Fruit fly (Drosophila melanogaster) whole organism, embryonic: Measurements from ENCODE around the gene CG32074.
A peak's percentile ranks its signal among the peaks of the same experiment; 100 is the strongest.

Source experiments
- Atf-2 ChIP-seq: fragments of 200-800 bp; sonication (Bioruptor generic); optimal IDR thresholded peaks from 2 replicates; lab custom pipeline; 2016; ENCODE audit warnings: missing biosample characterization, missing genetic modification characterization
- CG10147 ChIP-seq: fragments of 200-800 bp; sonication (Bioruptor generic); optimal IDR thresholded peaks from 2 replicates; lab custom pipeline; 2019; ENCODE audit warnings: missing biosample characterization, mild to moderate bottlenecking, missing genetic modification characterization, moderate library complexity
- CG10431 ChIP-seq: fragments of 200-800 bp; sonication (Bioruptor generic); optimal IDR thresholded peaks from 3 replicates; lab custom pipeline; 2018; ENCODE audit warnings: missing biosample characterization, mild to moderate bottlenecking, missing genetic modification characterization
- CG11723 ChIP-seq: fragments of 200-800 bp; sonication (Bioruptor generic); optimal IDR thresholded peaks from 2 replicates; lab custom pipeline; 2017; ENCODE audit warnings: missing biosample characterization, mild to moderate bottlenecking, missing genetic modification characterization
- CG1233 ChIP-seq: fragments of 200-800 bp; sonication (Bioruptor generic); optimal IDR thresholded peaks from 4 replicates; lab custom pipeline; 2018; ENCODE audit warnings: missing biosample characterization, mild to moderate bottlenecking, missing genetic modification characterization
- CG12769 ChIP-seq: fragments of 200-800 bp; sonication (Bioruptor generic); optimal IDR thresholded peaks from 2 replicates; lab custom pipeline; 2019; ENCODE audit warnings: missing biosample characterization, mild to moderate bottlenecking, missing genetic modification characterization, moderate library complexity
- CG13123 ChIP-seq: fragments of 200-800 bp; sonication (Bioruptor generic); optimal IDR thresholded peaks from 2 replicates; lab custom pipeline; 2016; ENCODE audit warnings: missing biosample characterization, missing genetic modification characterization
- CG13296 ChIP-seq: fragments of 200-800 bp; sonication (Bioruptor generic); optimal IDR thresholded peaks from 3 replicates; lab custom pipeline; 2018; ENCODE audit warnings: missing biosample characterization, mild to moderate bottlenecking, missing genetic modification characterization
- CG2129 ChIP-seq: fragments of 200-800 bp; sonication (Bioruptor generic); IDR thresholded peaks from 2 replicates; pipeline ENCODE4 v1.3.6; 2022; ENCODE audit warnings: missing biosample characterization, missing genetic modification characterization; ENCODE audit not compliant: partially characterized antibody
- CG30431 ChIP-seq: fragments of 200-800 bp; sonication (Bioruptor generic); optimal IDR thresholded peaks from 2 replicates; lab custom pipeline; 2017; ENCODE audit warnings: missing biosample characterization, missing genetic modification characterization
- CG3065 ChIP-seq: fragments of 200-800 bp; sonication (Bioruptor generic); optimal IDR thresholded peaks from 2 replicates; lab custom pipeline; 2016; ENCODE audit warnings: missing biosample characterization, missing genetic modification characterization
- CG31365 ChIP-seq: fragments of 200-800 bp; sonication (Bioruptor generic); optimal IDR thresholded peaks from 2 replicates; lab custom pipeline; 2018; ENCODE audit warnings: missing biosample characterization, mild to moderate bottlenecking, missing genetic modification characterization
- CG33557 ChIP-seq: fragments of 200-800 bp; sonication (Bioruptor generic); optimal IDR thresholded peaks from 2 replicates; lab custom pipeline; 2019; ENCODE audit warnings: missing biosample characterization, mild to moderate bottlenecking, missing genetic modification characterization, moderate library complexity
- CG3838 ChIP-seq: fragments of 200-800 bp; sonication (Bioruptor generic); optimal IDR thresholded peaks from 3 replicates; lab custom pipeline; 2016; ENCODE audit warnings: missing biosample characterization, missing genetic modification characterization
- CG3995 ChIP-seq: fragments of 200-800 bp; sonication (Bioruptor generic); optimal IDR thresholded peaks from 3 replicates; lab custom pipeline; 2016; ENCODE audit warnings: missing biosample characterization, missing genetic modification characterization
- CG42726 ChIP-seq: fragments of 200-800 bp; sonication (Bioruptor generic); IDR thresholded peaks from 2 replicates; pipeline ENCODE4 v1.3.6; 2022; ENCODE audit warnings: missing biosample characterization, missing genetic modification characterization; ENCODE audit not compliant: partially characterized antibody
- CG5180 ChIP-seq: fragments of 200-800 bp; sonication (Bioruptor generic); optimal IDR thresholded peaks from 3 replicates; lab custom pipeline; 2017; ENCODE audit warnings: missing biosample characterization, missing genetic modification characterization, mild to moderate bottlenecking, moderate library complexity, missing genetic modification reagents
- CG6654 ChIP-seq: fragments of 200-800 bp; sonication (Bioruptor generic); optimal IDR thresholded peaks from 2 replicates; lab custom pipeline; 2017; ENCODE audit warnings: missing biosample characterization, mild to moderate bottlenecking, missing genetic modification characterization
- CG6765 ChIP-seq: fragments of 200-800 bp; sonication (Bioruptor generic); optimal IDR thresholded peaks from 3 replicates; lab custom pipeline; 2017; ENCODE audit warnings: missing biosample characterization, mild to moderate bottlenecking, missing genetic modification characterization
- CG6791 ChIP-seq: fragments of 200-800 bp; sonication (Bioruptor generic); IDR thresholded peaks from 3 replicates; pipeline ENCODE4 v1.3.6; 2022; ENCODE audit warnings: missing biosample characterization, missing genetic modification characterization; ENCODE audit not compliant: partially characterized antibody
- CG7928 ChIP-seq: fragments of 200-800 bp; sonication (Bioruptor generic); optimal IDR thresholded peaks from 2 replicates; lab custom pipeline; 2017; ENCODE audit warnings: missing biosample characterization, mild to moderate bottlenecking, missing genetic modification characterization
- CG9215 ChIP-seq: fragments of 200-800 bp; sonication (Bioruptor generic); IDR thresholded peaks from 2 replicates; pipeline ENCODE4 v1.3.6; 2022; ENCODE audit warnings: missing biosample characterization, missing genetic modification characterization
- CG9817 ChIP-seq: fragments of 200-800 bp; sonication (Bioruptor generic); optimal IDR thresholded peaks from 2 replicates; lab custom pipeline; 2018; ENCODE audit warnings: missing biosample characterization, mild to moderate bottlenecking, missing genetic modification characterization, moderate library complexity
- CoRest ChIP-seq: fragments of 200-800 bp; sonication (Bioruptor generic); optimal IDR thresholded peaks from 3 replicates; lab custom pipeline; 2018; ENCODE audit warnings: missing biosample characterization, mild to moderate bottlenecking, missing genetic modification characterization, moderate library complexity
- HLH54F ChIP-seq: fragments of 200-800 bp; sonication (Bioruptor generic); optimal IDR thresholded peaks from 3 replicates; lab custom pipeline; 2016; ENCODE audit warnings: missing biosample characterization, missing genetic modification characterization
- Kr ChIP-seq: fragments of 200-800 bp; sonication (Bioruptor generic); optimal IDR thresholded peaks from 2 replicates; lab custom pipeline; 2017; ENCODE audit warnings: missing biosample characterization, mild to moderate bottlenecking, missing genetic modification characterization
- Meics ChIP-seq: fragments of 200-800 bp; sonication (Bioruptor generic); optimal IDR thresholded peaks from 2 replicates; lab custom pipeline; 2017; ENCODE audit warnings: missing biosample characterization, mild to moderate bottlenecking, missing genetic modification characterization
- Oaz ChIP-seq: fragments of 200-800 bp; sonication (Bioruptor generic); IDR thresholded peaks from 2 replicates; pipeline ENCODE4 v1.3.6; 2022; ENCODE audit warnings: missing biosample characterization, missing genetic modification characterization
- Poxn ChIP-seq: fragments of 200-800 bp; sonication (Bioruptor generic); IDR thresholded peaks from 2 replicates; pipeline ENCODE4 v1.3.6; 2022; ENCODE audit warnings: missing biosample characterization, missing genetic modification characterization
- Ssrp ChIP-seq: fragments of 200-800 bp; sonication (Bioruptor generic); optimal IDR thresholded peaks from 2 replicates; lab custom pipeline; 2018; ENCODE audit warnings: missing biosample characterization, mild to moderate bottlenecking, missing genetic modification characterization, moderate library complexity
- Taf1 ChIP-seq: fragments of 200-800 bp; sonication (Bioruptor generic); IDR thresholded peaks from 2 replicates; pipeline ENCODE4 v1.3.6; 2022; ENCODE audit warnings: missing biosample characterization, missing genetic modification characterization
- chinmo ChIP-seq: fragments of 200-800 bp; sonication (Bioruptor generic); IDR thresholded peaks from 4 replicates; pipeline ENCODE4 v1.3.6; 2022; ENCODE audit warnings: missing biosample characterization, missing genetic modification characterization; ENCODE audit not compliant: partially characterized antibody
- ems ChIP-seq: fragments of 200-800 bp; sonication (Bioruptor generic); optimal IDR thresholded peaks from 3 replicates; lab custom pipeline; 2016; ENCODE audit warnings: missing biosample characterization, missing genetic modification characterization
- ewg ChIP-seq: fragments of 200-800 bp; sonication (Bioruptor generic); optimal IDR thresholded peaks from 3 replicates; lab custom pipeline; 2017; ENCODE audit warnings: mild to moderate bottlenecking, missing biosample characterization, missing genetic modification reagents, missing genetic modification characterization
- ftz-f1 ChIP-seq: fragments of 200-800 bp; sonication (Bioruptor generic); optimal IDR thresholded peaks from 2 replicates; lab custom pipeline; 2016; ENCODE audit warnings: missing biosample characterization, missing genetic modification characterization
- insv ChIP-seq, 2 experiments: fragments of 200-800 bp; sonication (Bioruptor generic); optimal IDR thresholded peaks; 3 replicates each; lab custom pipeline; 2016 to 2018; ENCODE audit warnings: missing biosample characterization in 2 of 2, missing genetic modification characterization in 2 of 2
- ken ChIP-seq: fragments of 200-800 bp; sonication (Bioruptor generic); IDR thresholded peaks from 3 replicates; pipeline ENCODE4 v1.3.6; 2022; ENCODE audit warnings: missing biosample characterization, missing genetic modification characterization
- knrl ChIP-seq: fragments of 200-800 bp; sonication (Bioruptor generic); IDR thresholded peaks from 3 replicates; pipeline ENCODE4 v1.3.6; 2022; ENCODE audit warnings: missing biosample characterization, missing genetic modification characterization; ENCODE audit not compliant: partially characterized antibody
- lmd ChIP-seq: fragments of 200-800 bp; sonication (Bioruptor generic); IDR thresholded peaks from 2 replicates; pipeline ENCODE4 v1.3.6; 2022; ENCODE audit warnings: missing biosample characterization, missing genetic modification characterization
- mirr ChIP-seq: fragments of 200-800 bp; sonication (Bioruptor generic); optimal IDR thresholded peaks from 3 replicates; lab custom pipeline; 2018; ENCODE audit warnings: missing biosample characterization, mild to moderate bottlenecking, missing genetic modification characterization
- p53 ChIP-seq: fragments of 200-800 bp; sonication (Bioruptor generic); optimal IDR thresholded peaks from 2 replicates; lab custom pipeline; 2016; ENCODE audit warnings: missing biosample characterization, missing genetic modification characterization
- psq ChIP-seq: fragments of 200-800 bp; sonication (Bioruptor generic); optimal IDR thresholded peaks from 2 replicates; lab custom pipeline; 2017; ENCODE audit warnings: missing biosample characterization, missing genetic modification characterization
- schlank ChIP-seq: fragments of 200-800 bp; sonication (Bioruptor generic); optimal IDR thresholded peaks from 2 replicates; lab custom pipeline; 2018; ENCODE audit warnings: missing biosample characterization, mild to moderate bottlenecking, missing genetic modification characterization
- seq ChIP-seq: fragments of 200-800 bp; sonication (Bioruptor generic); IDR thresholded peaks from 2 replicates; pipeline ENCODE4 v1.3.6; 2022; ENCODE audit warnings: missing biosample characterization, missing genetic modification characterization
- slou ChIP-seq: fragments of 200-800 bp; sonication (Bioruptor generic); optimal IDR thresholded peaks from 3 replicates; lab custom pipeline; 2016; ENCODE audit warnings: missing biosample characterization, missing genetic modification characterization
- sqz ChIP-seq: fragments of 200-800 bp; sonication (Bioruptor generic); optimal IDR thresholded peaks from 3 replicates; lab custom pipeline; 2018; ENCODE audit warnings: missing biosample characterization, mild to moderate bottlenecking, missing genetic modification characterization
- tgo ChIP-seq: fragments of 200-800 bp; sonication (Bioruptor generic); IDR thresholded peaks from 3 replicates; pipeline ENCODE4 v1.3.6; 2022; ENCODE audit warnings: missing biosample characterization, missing genetic modification characterization
- trh ChIP-seq: fragments of 200-800 bp; sonication (Bioruptor generic); optimal IDR thresholded peaks from 2 replicates; lab custom pipeline; 2016; ENCODE audit warnings: missing biosample characterization, missing genetic modification characterization
- twi ChIP-seq: fragments of 200-800 bp; optimal IDR thresholded peaks from 2 replicates; lab custom pipeline; 2019; ENCODE audit warnings: missing biosample characterization, mild to moderate bottlenecking, missing genetic modification characterization, moderate library complexity

The CG32074 gene

dm6 chr3L:11097982-11098663 is 34.0 kb downstream of the CG32074 start, which contains the start of the genes Irbp18 and APP-BP1 (continued):
- TF ChIP-seq lmd (GFP tag; lab: Robert Waterston, UW) (peak; percentile 86), CG13296 (peak; percentile 90), seq (peak; percentile 87), CG10147 (GFP tag; lab: Kevin White, UChicago) (peak; percentile 91), Taf1 (GFP tag; lab: Robert Waterston, UW) (peak; percentile 67), Meics (GFP tag; lab: Kevin White, UChicago) (peak; percentile 94), CG3065 (peak; percentile 84), CG6765 (peak; percentile 88), CG10431 (GFP tag; lab: Kevin White, UChicago) (peak; percentile 78), CG6654 (peak; percentile 76), psq (GFP tag; lab: Kevin White, UChicago) (peak; percentile 86), ems (GFP tag; lab: Kevin White, UChicago) (peak; percentile 96), CG42726 (GFP tag; lab: Robert Waterston, UW) (no peak), CG30431 (GFP tag; lab: Kevin White, UChicago) (peak; percentile 94), mirr (GFP tag; lab: Kevin White, UChicago) (peak; percentile 80), insv (GFP tag; optimal IDR thresholded peaks at IDR 0.05; lab: Kevin White, UChicago) (peak in 1 of 2 experiments; percentile 74), trh (GFP tag; lab: Kevin White, UChicago) (peak; percentile 91), Oaz (GFP tag; lab: Robert Waterston, UW) (peak; percentile 70), CG3995 (GFP tag; lab: Kevin White, UChicago) (peak; percentile 64), sqz (GFP tag; lab: Kevin White, UChicago) (peak; percentile 78), CG9817 (tag; lab: Kevin White, UChicago) (peak; percentile 84), CG2129 (GFP tag; lab: Robert Waterston, UW) (no peak), CG9215 (GFP tag; lab: Robert Waterston, UW) (peak; percentile 86), Atf-2 (GFP tag; lab: Kevin White, UChicago) (peak; percentile 92), CG3838 (peak; percentile 84), Poxn (GFP tag; lab: Robert Waterston, UW) (peak; percentile 50), slou (peak; percentile 90), chinmo (GFP tag; lab: Robert Waterston, UW) (0 out of 4 replicates have a peak, but pooled peaks have one; percentile 4), p53 (peak; percentile 87), CG12769 (tag; lab: Kevin White, UChicago) (peak; percentile 92), CG33557 (GFP tag; lab: Kevin White, UChicago) (peak; percentile 82), knrl (GFP tag; lab: Robert Waterston, UW) (no peak), CG6791 (GFP tag; lab: Robert Waterston, UW) (no peak; the same call in 2 of the 3 replicates), CG31365 (tag; lab: Kevin White, UChicago) (peak; percentile 69), twi (peak; percentile 77), tgo (GFP tag; lab: Robert Waterston, UW) (peak; percentile 85), schlank (tag; lab: Kevin White, UChicago) (peak; percentile 90), CG7928 (peak; percentile 69), CG1233 (GFP tag; lab: Kevin White, UChicago) (peak; percentile 94), Ssrp (tag; lab: Kevin White, UChicago) (peak; percentile 90), ftz-f1 (GFP tag; lab: Kevin White, UChicago) (peak; percentile 16), CG11723 (peak; percentile 88), ken (GFP tag; lab: Robert Waterston, UW) (peak; percentile 79), Kr (GFP tag; lab: Kevin White, UChicago) (no peak), HLH54F (GFP tag; lab: Kevin White, UChicago) (peak; percentile 96), CG13123 (GFP tag; lab: Kevin White, UChicago) (peak; percentile 84), ewg (GFP tag; lab: Kevin White, UChicago) (peak; percentile 87), CoRest (tag; lab: Kevin White, UChicago) (peak; percentile 95), CG5180 (GFP tag; lab: Kevin White, UChicago) (peak; percentile 82)
